Fruit fly (Drosophila melanogaster) whole organism, adult: ENCODE data around the gene CG46458.

ENCODE experiments used
- CG11617 ChIP-seq: fragments of 200-800 bp; sonication (Bioruptor generic); optimal IDR thresholded peaks from 2 replicates; lab custom pipeline; 2017; ENCODE audit warnings: mild to moderate bottlenecking, missing biosample characterization, missing genetic modification reagents, missing genetic modification characterization
- CG12768 ChIP-seq: fragments of 200-800 bp; sonication (Bioruptor generic); optimal IDR thresholded peaks from 2 replicates; lab custom pipeline; 2017; ENCODE audit warnings: missing biosample characterization, missing genetic modification characterization, mild to moderate bottlenecking, moderate library complexity, missing genetic modification reagents
- CG14711 ChIP-seq: fragments of 200-800 bp; sonication (Bioruptor generic); optimal IDR thresholded peaks from 2 replicates; lab custom pipeline; 2018; ENCODE audit warnings: missing biosample characterization, mild to moderate bottlenecking, missing genetic modification characterization, moderate library complexity
- CG1620 ChIP-seq: fragments of 200-800 bp; sonication (Bioruptor generic); optimal IDR thresholded peaks from 2 replicates; lab custom pipeline; 2016; ENCODE audit warnings: missing biosample characterization, missing genetic modification characterization
- CG33017 ChIP-seq: fragments of 200-800 bp; sonication (Bioruptor generic); optimal IDR thresholded peaks from 2 replicates; lab custom pipeline; 2018; ENCODE audit warnings: missing biosample characterization, mild to moderate bottlenecking, missing genetic modification characterization, moderate library complexity
- CG5204 ChIP-seq: fragments of 200-800 bp; sonication (Bioruptor generic); optimal IDR thresholded peaks from 2 replicates; lab custom pipeline; 2016; ENCODE audit warnings: missing biosample characterization, missing genetic modification characterization
- CG7101 ChIP-seq: fragments of 200-800 bp; sonication (Bioruptor generic); optimal IDR thresholded peaks from 2 replicates; lab custom pipeline; 2018; ENCODE audit warnings: missing biosample characterization, mild to moderate bottlenecking, missing genetic modification characterization, moderate library complexity
- Clk ChIP-seq: fragments of 200-800 bp; sonication (Bioruptor generic); optimal IDR thresholded peaks from 2 replicates; lab custom pipeline; 2017; ENCODE audit warnings: missing biosample characterization, missing genetic modification characterization
- Crg-1 ChIP-seq: fragments of 200-800 bp; sonication (Bioruptor generic); optimal IDR thresholded peaks from 2 replicates; lab custom pipeline; 2016; ENCODE audit warnings: missing biosample characterization, missing genetic modification characterization
- Hr96 ChIP-seq: fragments of 200-800 bp; sonication (Bioruptor generic); optimal IDR thresholded peaks from 2 replicates; lab custom pipeline; 2016; ENCODE audit warnings: missing biosample characterization, missing genetic modification characterization
- Mnt ChIP-seq: fragments of 200-800 bp; sonication (Bioruptor generic); optimal IDR thresholded peaks from 2 replicates; lab custom pipeline; 2016; ENCODE audit warnings: missing biosample characterization, mild to moderate bottlenecking, missing genetic modification characterization
- bab1 ChIP-seq: fragments of 200-800 bp; sonication (Bioruptor generic); optimal IDR thresholded peaks from 3 replicates; lab custom pipeline; 2019; ENCODE audit warnings: missing biosample characterization, mild to moderate bottlenecking, missing genetic modification characterization, moderate library complexity
- cic ChIP-seq: fragments of 200-800 bp; sonication (Bioruptor generic); optimal IDR thresholded peaks from 2 replicates; lab custom pipeline; 2017; ENCODE audit warnings: missing biosample characterization, mild to moderate bottlenecking, missing genetic modification characterization, moderate library complexity
- cnc ChIP-seq, 2 experiments: fragments of >200 bp; optimal IDR thresholded peaks; 2 replicates each; lab custom pipeline; 2017
- kay ChIP-seq: fragments of 200-800 bp; sonication (Bioruptor generic); peaks from one replicate; lab custom pipeline; 2016; ENCODE audit warnings: missing biosample characterization, missing genetic modification characterization, borderline replicate concordance
- pad ChIP-seq: fragments of 200-800 bp; sonication (Bioruptor generic); optimal IDR thresholded peaks from 3 replicates; lab custom pipeline; 2017; ENCODE audit warnings: missing biosample characterization, missing genetic modification characterization, mild to moderate bottlenecking, moderate library complexity, missing genetic modification reagents
- tj ChIP-seq: fragments of 200-800 bp; sonication (Bioruptor generic); optimal IDR thresholded peaks from 3 replicates; lab custom pipeline; 2017; ENCODE audit warnings: missing biosample characterization, mild to moderate bottlenecking, missing genetic modification characterization, moderate library complexity
- toe ChIP-seq: fragments of 200-800 bp; sonication (Bioruptor generic); optimal IDR thresholded peaks from 2 replicates; lab custom pipeline; 2016; ENCODE audit warnings: missing biosample characterization, missing genetic modification characterization

Gene CG46458

DNA sequence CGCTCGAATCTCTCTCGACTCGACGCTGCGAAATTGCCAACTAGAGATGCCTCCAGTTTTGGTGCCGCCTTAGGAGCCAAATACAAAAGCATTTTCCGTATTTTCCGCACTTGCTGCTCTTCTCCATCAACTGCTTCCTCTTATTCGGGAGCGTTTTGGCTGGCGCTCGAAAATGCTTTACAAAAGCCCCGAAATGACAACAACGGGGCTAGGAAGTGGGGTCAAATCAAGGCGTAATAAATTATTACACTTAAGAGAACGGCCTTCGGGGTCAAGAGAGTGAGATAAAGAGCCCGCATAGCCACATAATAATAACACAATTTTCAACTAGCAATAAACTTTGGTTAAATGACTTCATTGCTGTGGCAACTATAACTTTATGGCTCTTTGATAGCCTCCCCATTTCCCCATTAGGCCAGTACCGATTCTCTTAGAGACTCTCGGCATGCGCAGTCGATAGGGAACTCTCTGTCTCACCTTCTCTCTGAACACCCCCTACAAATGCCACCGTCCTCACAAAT is at the start of gene CG46458:
CG46458 (minus strand) TSS at position 51 of the 521 bp plus-strand sequence.
- TF ChIP-seq tj (GFP tag; lab: Kevin White, UChicago) (no peak), toe (GFP tag; lab: Kevin White, UChicago) (no peak), cic (no peak), CG1620 (GFP tag; lab: Kevin White, UChicago) (no peak), bab1 (GFP tag; lab: Kevin White, UChicago) (no peak), pad (GFP tag; lab: Kevin White, UChicago) (no peak), CG5204 (GFP tag; lab: Kevin White, UChicago) (no peak), CG33017 (tag; lab: Kevin White, UChicago) (no peak), Clk (GFP tag; lab: Kevin White, UChicago) (no peak)

DNA sequence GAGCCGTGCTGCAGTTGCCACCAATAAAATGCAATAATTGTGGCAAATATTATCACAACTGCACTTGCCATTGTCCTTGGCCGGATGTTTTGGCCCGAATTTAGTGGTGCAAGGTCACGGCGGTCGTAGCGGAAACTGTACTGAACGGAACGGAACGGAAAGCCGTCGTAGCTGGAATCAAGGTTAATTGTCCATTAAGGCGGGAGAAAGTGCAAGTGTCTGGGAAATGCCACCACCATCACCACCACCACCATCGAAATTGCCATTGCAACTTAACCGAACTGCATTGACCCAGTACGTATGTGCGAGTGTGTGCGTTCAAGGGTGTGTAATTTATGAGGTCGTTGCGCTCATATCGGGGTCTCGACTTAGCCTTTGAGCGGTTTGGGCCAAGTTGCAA is 48.8 kb upstream of the CG46458 start:
- no peak for TF ChIP-seq Hr96 (GFP tag; lab: Kevin White, UChicago)
- TF ChIP-seq CG5204 (GFP tag; lab: Kevin White, UChicago) = no peak
- no peak for TF ChIP-seq CG11617 (GFP tag; lab: Kevin White, UChicago)
- TF ChIP-seq CG1620 (GFP tag; lab: Kevin White, UChicago) = no peak
- TF ChIP-seq cnc (optimal IDR thresholded peaks at IDR 0.05; lab: Kevin White, UChicago) = no peak

DNA sequence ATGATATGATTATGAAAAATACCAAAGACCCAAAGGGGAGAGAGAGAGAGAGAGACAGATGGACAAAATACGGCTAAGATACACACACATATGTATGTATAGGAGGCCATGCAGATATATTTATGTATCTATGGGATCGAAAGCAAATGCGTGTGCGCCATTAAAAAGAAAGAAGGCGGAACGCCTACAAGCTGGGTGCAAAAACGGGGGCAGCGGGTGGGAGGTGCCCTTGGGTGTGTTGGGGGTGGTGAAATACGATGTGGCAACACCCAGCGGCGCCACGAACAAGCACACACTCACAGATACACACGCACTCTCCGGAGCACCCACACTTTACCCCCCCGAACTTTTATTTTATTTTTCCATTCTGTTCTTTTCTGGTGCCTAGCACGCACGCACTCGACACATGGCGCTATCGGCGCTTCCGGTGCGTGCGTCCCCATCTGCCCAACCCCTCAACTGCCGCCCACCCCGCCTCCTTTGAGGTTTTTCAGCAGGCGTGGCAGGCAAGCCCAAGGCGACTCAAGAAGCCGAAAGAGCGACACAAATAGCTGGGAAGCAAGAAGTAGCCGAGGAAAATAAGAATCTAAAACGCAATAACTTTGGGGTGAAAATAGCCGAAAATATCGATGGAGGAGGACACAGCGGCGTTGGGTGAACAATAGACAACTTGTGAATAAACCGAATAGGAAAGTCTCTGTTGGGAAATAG is 46.5 kb upstream of the CG46458 start:
- no peak for TF ChIP-seq toe (GFP tag; lab: Kevin White, UChicago)
- TF ChIP-seq Mnt (GFP tag; lab: Kevin White, UChicago) = no peak
- TF ChIP-seq CG1620 (GFP tag; lab: Kevin White, UChicago) = no peak
- no peak for TF ChIP-seq Crg-1
- no peak for TF ChIP-seq Hr96 (GFP tag; lab: Kevin White, UChicago)
- TF ChIP-seq tj (GFP tag; lab: Kevin White, UChicago) = no peak
- no peak for TF ChIP-seq CG12768 (GFP tag; lab: Kevin White, UChicago)

DNA sequence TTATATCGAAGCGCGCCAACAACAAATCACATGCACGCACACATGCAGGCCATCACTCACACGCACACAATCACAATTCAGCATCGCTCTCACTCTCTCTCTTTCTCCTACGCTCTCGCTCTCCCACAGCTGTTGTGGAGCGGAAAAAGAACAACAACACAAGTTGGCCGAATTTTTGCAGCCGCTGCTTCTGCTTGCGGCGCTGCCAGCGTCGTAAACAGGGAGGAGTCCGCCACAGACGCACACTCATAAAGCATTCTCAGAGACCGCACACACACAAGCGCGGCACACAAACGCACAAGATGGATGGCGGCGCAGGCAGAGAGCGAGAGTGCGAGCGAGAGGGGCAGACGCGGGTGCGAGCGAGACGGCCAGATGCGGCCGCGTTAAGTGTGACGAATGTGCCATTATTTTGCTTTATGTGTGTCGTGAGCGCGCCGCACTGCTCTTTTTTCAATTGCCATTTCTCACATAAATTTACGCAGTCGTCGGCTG is 42.6 kb upstream of the CG46458 start:
- TF ChIP-seq CG7101 (tag; lab: Kevin White, UChicago) = no peak
- TF ChIP-seq kay (GFP tag; lab: Kevin White, UChicago) = no peak
- TF ChIP-seq CG33017 (tag; lab: Kevin White, UChicago) = no peak
- TF ChIP-seq cnc (optimal IDR thresholded peaks at IDR 0.05; lab: Kevin White, UChicago) = no peak
- TF ChIP-seq CG14711 (tag; lab: Kevin White, UChicago) = no peak
- no peak for TF ChIP-seq CG1620 (GFP tag; lab: Kevin White, UChicago)

DNA sequence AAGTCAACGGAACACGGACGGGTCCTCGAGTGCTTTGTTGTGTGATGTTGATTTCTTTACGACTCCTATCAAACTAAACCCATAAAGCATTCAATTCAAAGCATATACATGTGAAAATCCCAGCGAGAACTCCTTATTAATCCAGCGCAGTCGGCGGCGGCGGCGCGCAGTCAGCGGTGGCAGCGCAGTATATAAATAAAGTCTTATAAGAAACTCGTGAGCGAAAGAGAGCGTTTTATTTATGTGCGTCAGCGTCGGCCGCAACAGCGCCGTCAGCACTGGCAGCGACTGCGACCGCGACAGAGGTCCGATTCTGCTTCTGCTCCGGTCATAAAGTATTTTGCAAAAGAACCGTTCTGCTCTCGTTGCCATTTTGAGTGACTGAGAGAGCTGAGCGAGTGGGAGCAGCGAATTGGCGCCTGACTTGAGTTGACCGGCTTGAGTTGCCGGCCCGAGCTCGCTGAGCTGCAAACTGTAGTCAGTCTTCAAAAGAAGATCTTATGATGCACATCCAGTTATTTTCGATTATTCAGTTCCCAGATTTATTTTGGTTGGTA is 41.1 kb upstream of the CG46458 start, which contains the start of gene Antp:
Antp (minus strand) TSS at position 75 of the 557 bp plus-strand sequence.
- no peak for TF ChIP-seq Hr96 (GFP tag; lab: Kevin White, UChicago)
- TF ChIP-seq Clk (GFP tag; lab: Kevin White, UChicago) = no peak

DNA sequence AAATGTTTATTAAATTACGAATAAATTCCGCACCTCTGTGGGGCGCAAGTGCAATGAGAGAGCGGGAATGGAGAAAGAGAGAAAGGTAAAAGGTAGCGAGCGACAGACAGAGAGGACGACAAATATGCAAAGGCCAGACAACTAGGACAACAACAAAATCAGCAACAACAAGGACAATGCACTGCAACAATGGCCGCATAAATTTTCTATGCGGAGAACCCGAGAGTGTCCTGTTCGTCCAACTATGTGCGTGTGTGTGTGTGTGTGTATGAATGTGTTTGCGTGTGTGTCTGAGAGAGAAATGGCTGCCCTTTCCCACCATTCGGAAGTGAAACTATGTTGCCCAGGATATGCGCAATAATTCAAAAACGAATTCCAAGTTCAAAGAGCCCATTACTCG is 38.8 kb upstream of the CG46458 start:
- TF ChIP-seq CG5204 (GFP tag; lab: Kevin White, UChicago) = no peak
- no peak for TF ChIP-seq cic
- TF ChIP-seq kay (GFP tag; lab: Kevin White, UChicago) = no peak
- no peak for TF ChIP-seq cnc (optimal IDR thresholded peaks at IDR 0.05; lab: Kevin White, UChicago)
- no peak for TF ChIP-seq toe (GFP tag; lab: Kevin White, UChicago)

DNA sequence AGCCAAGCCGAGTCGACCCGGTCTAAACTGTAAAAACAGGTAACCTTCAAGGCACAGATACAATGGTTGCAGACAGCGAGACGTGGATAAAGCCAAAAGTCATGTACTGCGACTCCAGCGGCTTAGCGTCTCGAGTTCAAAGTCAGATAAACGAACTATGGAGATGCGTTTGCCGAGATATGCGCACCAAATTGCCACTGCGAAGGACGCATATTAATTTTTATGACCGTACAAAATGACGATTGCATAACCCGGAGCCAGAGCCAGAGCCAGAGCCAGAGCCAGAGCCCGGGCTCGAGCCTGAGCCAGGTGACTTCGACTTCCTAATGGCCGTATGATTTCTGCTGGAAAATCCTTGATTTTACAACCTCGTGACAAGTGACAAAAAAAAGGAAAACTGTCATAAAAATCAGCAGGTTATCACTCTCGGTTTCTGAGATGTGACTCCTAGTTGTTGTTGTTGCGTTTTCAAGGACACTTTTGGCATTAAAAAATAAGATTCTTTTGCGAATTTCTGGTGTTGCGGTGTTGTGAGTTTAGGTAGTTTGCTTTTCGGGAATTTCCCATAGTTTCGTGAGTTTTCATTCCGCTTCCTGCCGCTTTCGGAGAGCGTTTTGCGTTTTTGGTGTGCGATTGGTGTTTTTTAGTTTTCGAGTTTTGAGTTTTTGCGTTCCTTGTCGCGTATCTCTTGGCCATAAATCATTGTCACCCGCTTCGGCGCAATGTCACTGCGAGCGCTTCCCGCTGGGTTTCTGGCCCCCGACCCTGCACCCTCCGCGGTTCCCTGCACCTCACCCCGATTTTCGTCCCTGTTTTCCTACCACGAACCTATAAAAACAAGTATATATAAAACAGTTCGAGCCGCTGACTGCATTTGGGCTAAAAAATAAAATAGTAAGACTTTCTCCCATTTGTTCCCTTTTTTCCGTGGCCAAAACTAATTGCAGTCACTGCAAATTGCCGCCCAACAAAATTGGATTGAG is 36.7 kb upstream of the CG46458 start:
- TF ChIP-seq CG12768 (GFP tag; lab: Kevin White, UChicago) = no peak
- TF ChIP-seq pad (GFP tag; lab: Kevin White, UChicago) = no peak
- TF ChIP-seq toe (GFP tag; lab: Kevin White, UChicago) = no peak
- no peak for TF ChIP-seq CG14711 (tag; lab: Kevin White, UChicago)
